Worm (Caenorhabditis elegans) whole organism, L2 larva: ENCODE results near the gene C34D4.3.

Experiments
- F13H6.1 ChIP-seq: sonication (generic microtip); optimal IDR thresholded peaks from 2 replicates; lab custom pipeline; 2016; ENCODE audit warnings: missing genetic modification characterization, missing compliant biosample characterization
- Y55F3AM.14 ChIP-seq: fragments of 200-800 bp; sonication (Bioruptor generic); optimal IDR thresholded peaks from 2 replicates; lab custom pipeline; 2018; ENCODE audit warnings: mild to moderate bottlenecking, missing genetic modification characterization, missing compliant biosample characterization
- alr-1 ChIP-seq: fragments of 150-350 bp; optimal IDR thresholded peaks from 2 replicates; lab custom pipeline; 2014; ENCODE audit warnings: missing biosample characterization, missing genetic modification characterization
- aly-2 ChIP-seq: fragments of 150-350 bp; optimal IDR thresholded peaks from 2 replicates; lab custom pipeline; 2014; ENCODE audit warnings: missing biosample characterization, missing genetic modification characterization
- blmp-1 ChIP-seq: sonication (generic microtip); optimal IDR thresholded peaks from 2 replicates; lab custom pipeline; 2017; ENCODE audit warnings: missing genetic modification characterization, mild to moderate bottlenecking, missing compliant biosample characterization, antibody characterized with exemption, moderate library complexity; ENCODE audit not compliant: insufficient read depth
- ceh-82 ChIP-seq: fragments of 150-350 bp; optimal IDR thresholded peaks from 2 replicates; lab custom pipeline; 2014; ENCODE audit warnings: missing biosample characterization, missing genetic modification characterization
- crh-2 ChIP-seq: sonication (generic microtip); optimal IDR thresholded peaks from 2 replicates; lab custom pipeline; 2017; ENCODE audit warnings: missing biosample characterization, missing genetic modification characterization
- dmd-4 ChIP-seq: sonication (generic microtip); optimal IDR thresholded peaks from 2 replicates; lab custom pipeline; 2017; ENCODE audit warnings: missing biosample characterization, missing genetic modification characterization
- egl-27 ChIP-seq: sonication (generic microtip); optimal IDR thresholded peaks from 3 replicates; lab custom pipeline; 2017; ENCODE audit warnings: missing biosample characterization, missing genetic modification reagents, missing genetic modification characterization
- fos-1 ChIP-seq: fragments of 150-350 bp; optimal IDR thresholded peaks from 2 replicates; lab custom pipeline; 2014; ENCODE audit warnings: missing biosample characterization, missing genetic modification characterization
- nhr-237 ChIP-seq: fragments of 150-350 bp; optimal IDR thresholded peaks from 2 replicates; lab custom pipeline; 2014; ENCODE audit warnings: missing biosample characterization, missing genetic modification characterization
- nhr-77 ChIP-seq: fragments of 150-350 bp; optimal IDR thresholded peaks from 2 replicates; lab custom pipeline; 2014; ENCODE audit warnings: missing biosample characterization, missing genetic modification characterization
- snpc-4 ChIP-seq: fragments of 150-350 bp; optimal IDR thresholded peaks from 2 replicates; lab custom pipeline; 2014; ENCODE audit warnings: missing biosample characterization, missing genetic modification characterization
- zag-1 ChIP-seq: fragments of 150-350 bp; optimal IDR thresholded peaks from 2 replicates; lab custom pipeline; 2014; ENCODE audit warnings: missing biosample characterization, missing genetic modification characterization

- TF ChIP-seq blmp-1 = no peak
- TF ChIP-seq F13H6.1 = no peak
- TF ChIP-seq snpc-4 = no peak
- no peak for TF ChIP-seq dmd-4
- TF ChIP-seq alr-1 (tag; lab: Kevin White, UChicago) = no peak
- TF ChIP-seq fos-1 (tag; lab: Kevin White, UChicago) = no peak
- TF ChIP-seq aly-2 = no peak
- TF ChIP-seq egl-27 = no peak
- TF ChIP-seq ceh-82 (tag; lab: Kevin White, UChicago) = no peak
- no peak for TF ChIP-seq nhr-237
- no peak for TF ChIP-seq crh-2 (tag; lab: Kevin White, UChicago)
- no peak for TF ChIP-seq zag-1
- no peak for TF ChIP-seq nhr-77
- no peak for TF ChIP-seq Y55F3AM.14 (GFP tag; lab: Kevin White, UChicago)
Observed at ce11 chrIV:7156356-7156755, 2.9 kb downstream of the C34D4.3 start, which contains the start of gene maph-9.
